Worm (Caenorhabditis elegans): ENCODE results near the gene C47E12.14.

C47E12.14 gene

ce11 chrIV:9993403-9994132, 17.4 kb upstream of the C47E12.14 start:
- TF ChIP-seq fax-1 (tag; optimal IDR thresholded peaks at IDR 0.05) (no peak), ceh-19 (GFP tag; optimal IDR thresholded peaks at IDR 0.05) (no peak), unc-86 (tag; optimal IDR thresholded peaks at IDR 0.05) (no peak), ceh-48 (tag; optimal IDR thresholded peaks at IDR 0.05) (no peak), nfya-1 (tag; optimal IDR thresholded peaks at IDR 0.05) (no peak), ahr-1 (tag; optimal IDR thresholded peaks at IDR 0.05) (no peak), elt-2 (tag; optimal IDR thresholded peaks at IDR 0.05) (no peak), hlh-8 (tag; optimal IDR thresholded peaks at IDR 0.05) (no peak), hlh-30 (tag; optimal IDR thresholded peaks at IDR 0.05; ENCODE audit: insufficient read depth) (no peak), unc-55 (GFP tag; optimal IDR thresholded peaks at IDR 0.05) (no peak), hlh-13 (GFP tag; optimal IDR thresholded peaks at IDR 0.05) (no peak), che-1 (tag; optimal IDR thresholded peaks at IDR 0.05) (no peak), ceh-45 (GFP tag; IDR thresholded peaks at IDR 0.05) (no peak), F13H6.1 (tag; optimal IDR thresholded peaks at IDR 0.05) (no peak), ceh-30 (tag; optimal IDR thresholded peaks at IDR 0.05) (no peak)

ce11 chrIV:9989416-9989815, 13.2 kb upstream of the C47E12.14 start:
- TF ChIP-seq tbx-2 (tag; optimal IDR thresholded peaks at IDR 0.05) = no peak
- no peak for TF ChIP-seq fkh-6 (tag; optimal IDR thresholded peaks at IDR 0.05)
- no peak for TF ChIP-seq rnt-1 (tag; optimal IDR thresholded peaks at IDR 0.05)
- no peak for TF ChIP-seq mec-3 (tag; optimal IDR thresholded peaks at IDR 0.05; ENCODE audit: borderline replicate concordance)
- TF ChIP-seq gmeb-2 (tag; optimal IDR thresholded peaks at IDR 0.05) = no peak
- no peak for TF ChIP-seq elt-4 (tag; optimal IDR thresholded peaks at IDR 0.05)

- no peak for TF ChIP-seq syd-9 (tag; optimal IDR thresholded peaks at IDR 0.05)
- no peak for TF ChIP-seq ceh-34 (tag; optimal IDR thresholded peaks at IDR 0.05)
- no peak for TF ChIP-seq unc-55 (GFP tag; optimal IDR thresholded peaks at IDR 0.05)
- no peak for TF ChIP-seq lim-6 (tag; optimal IDR thresholded peaks at IDR 0.05)
- TF ChIP-seq nhr-11 (tag; optimal IDR thresholded peaks at IDR 0.05) = no peak
- no peak for TF ChIP-seq madf-2 (tag; optimal IDR thresholded peaks at IDR 0.05)
- TF ChIP-seq ceh-22 (tag; optimal IDR thresholded peaks at IDR 0.05) = no peak
- TF ChIP-seq ttx-3 (tag; optimal IDR thresholded peaks at IDR 0.05) = no peak
- TF ChIP-seq ref-2 (tag; optimal IDR thresholded peaks at IDR 0.05) = no peak
- TF ChIP-seq F13H6.1 (tag; optimal IDR thresholded peaks at IDR 0.05) = no peak
Observed at ce11 chrIV:9982895-9983294, 6.7 kb upstream of the C47E12.14 start, which contains the start of gene mam-2. mam-2 (plus strand) TSS chrIV:9983195.

- TF ChIP-seq hlh-6 (tag; optimal IDR thresholded peaks at IDR 0.05) (no peak), syd-9 (tag; optimal IDR thresholded peaks at IDR 0.05) (no peak), tbx-7 (tag; optimal IDR thresholded peaks at IDR 0.05) (no peak)
Observed at ce11 chrIV:9982226-9982794, 6.1 kb upstream of the C47E12.14 start, which contains the start of gene rrp-1. rrp-1 (minus strand) TSS chrIV:9982276.

- TF ChIP-seq ceh-2 (tag; optimal IDR thresholded peaks at IDR 0.05) (no peak), pax-1 (tag; optimal IDR thresholded peaks at IDR 0.05) (no peak)
Observed at ce11 chrIV:9977602-9978172, 1.5 kb upstream of the C47E12.14 start, which contains the start of gene dhp-2. dhp-2 (plus strand) TSS chrIV:9978122.
